Worm (Caenorhabditis elegans): Measurements from ENCODE around the gene uig-1.

The uig-1 gene

DNA sequence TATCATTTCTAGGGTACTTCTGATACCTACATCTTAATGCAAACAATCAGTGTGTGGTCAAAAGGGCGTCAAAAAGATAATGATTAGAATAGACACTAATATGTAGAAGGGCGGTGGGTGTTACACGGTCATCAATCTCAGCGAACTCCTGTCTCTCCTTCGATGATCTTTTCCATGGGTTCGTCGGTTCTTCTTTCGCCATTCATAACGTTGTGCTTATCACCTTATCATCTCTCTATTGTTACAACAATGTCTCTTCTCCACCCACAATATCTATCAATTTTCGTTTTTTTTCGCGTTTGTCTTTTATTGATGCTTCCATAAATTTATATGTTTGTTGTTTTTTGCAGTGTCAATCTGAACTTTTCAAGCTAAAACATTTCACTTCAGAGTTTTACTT is 5.7 kb upstream of the uig-1 start, which contains the start of gene ceh-79:
TSS of gene ceh-79 (plus strand) at position 391 of the 400 bp plus-strand sequence.
- TF ChIP-seq T22C8.4 (GFP tag; IDR thresholded peaks at IDR 0.05) (no peak), flt-1 (GFP tag; IDR thresholded peaks at IDR 0.05) (no peak), ref-1 (GFP tag; conservative IDR thresholded peaks at IDR 0.05) (no peak), med-1 (GFP tag; optimal IDR thresholded peaks at IDR 0.05; ENCODE audit: insufficient read depth) (no peak), klf-2 (GFP tag; conservative IDR thresholded peaks at IDR 0.05) (no peak), tab-1 (GFP tag; IDR thresholded peaks at IDR 0.05) (no peak)

ce11 chrV:13300492-13300891 is 4.7 kb upstream of the uig-1 start:
- TF ChIP-seq flt-1 (GFP tag; IDR thresholded peaks at IDR 0.05) (no peak), tab-1 (GFP tag; IDR thresholded peaks at IDR 0.05) (no peak), ztf-29 (GFP tag; IDR thresholded peaks at IDR 0.05) (no peak), klf-2 (GFP tag; conservative IDR thresholded peaks at IDR 0.05) (no peak), T22C8.4 (GFP tag; IDR thresholded peaks at IDR 0.05) (no peak), cog-1 (tag; optimal IDR thresholded peaks at IDR 0.05) (no peak)

DNA sequence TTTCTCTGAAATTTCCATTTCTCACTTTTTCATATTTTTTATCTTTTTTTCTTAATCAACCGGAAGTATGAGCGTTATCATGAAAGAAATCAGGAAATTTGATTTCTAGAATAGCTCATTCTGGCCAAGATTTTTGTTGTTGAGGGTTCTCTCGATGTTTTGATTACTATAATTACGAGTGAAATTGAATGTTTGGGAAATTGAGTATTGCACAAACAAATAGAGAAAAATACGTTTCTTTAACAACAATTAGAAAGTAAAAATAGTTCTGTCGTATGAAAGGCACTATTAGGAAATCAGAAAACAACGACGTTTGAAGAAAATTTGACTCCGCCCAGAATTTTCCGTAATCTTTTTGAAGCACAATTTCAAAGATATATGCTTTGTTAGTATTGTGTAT is 3.6 kb upstream of the uig-1 start:
- TF ChIP-seq ref-1 (GFP tag; conservative IDR thresholded peaks at IDR 0.05) (no peak), ztf-23 (GFP tag; IDR thresholded peaks at IDR 0.05) (no peak), ztf-29 (GFP tag; IDR thresholded peaks at IDR 0.05) (no peak), tab-1 (GFP tag; IDR thresholded peaks at IDR 0.05) (no peak), med-1 (GFP tag; optimal IDR thresholded peaks at IDR 0.05; ENCODE audit: insufficient read depth) (no peak), klf-2 (GFP tag; conservative IDR thresholded peaks at IDR 0.05) (no peak), cog-1 (tag; optimal IDR thresholded peaks at IDR 0.05) (no peak), T22C8.4 (GFP tag; IDR thresholded peaks at IDR 0.05) (no peak)

- no peak for TF ChIP-seq ref-1 (GFP tag; conservative IDR thresholded peaks at IDR 0.05)
- TF ChIP-seq cog-1 (tag; optimal IDR thresholded peaks at IDR 0.05) = no peak
These were observed 2.9 kb upstream of the uig-1 start for ce11 chrV:13298706-13299105.

- no peak for TF ChIP-seq cog-1 (tag; optimal IDR thresholded peaks at IDR 0.05)
- no peak for TF ChIP-seq flt-1 (GFP tag; IDR thresholded peaks at IDR 0.05)
These were observed 1.4 kb upstream of the uig-1 start, which contains the start of gene C26E1.1 for ce11 chrV:13297220-13297619. Gene C26E1.1 (plus strand): TSS chrV:13297520.

ce11 chrV:13294507-13294906 is 1.3 kb downstream of the uig-1 start:
- TF ChIP-seq flt-1 (GFP tag; IDR thresholded peaks at IDR 0.05) (no peak), ztf-23 (GFP tag; IDR thresholded peaks at IDR 0.05) (no peak), cog-1 (tag; optimal IDR thresholded peaks at IDR 0.05) (no peak), T22C8.4 (GFP tag; IDR thresholded peaks at IDR 0.05) (no peak), ztf-29 (GFP tag; IDR thresholded peaks at IDR 0.05) (no peak), med-1 (GFP tag; optimal IDR thresholded peaks at IDR 0.05; ENCODE audit: insufficient read depth) (no peak), klf-2 (GFP tag; conservative IDR thresholded peaks at IDR 0.05) (no peak), ref-1 (GFP tag; conservative IDR thresholded peaks at IDR 0.05) (no peak), tab-1 (GFP tag; IDR thresholded peaks at IDR 0.05) (no peak)

ce11 chrV:13288881-13289280 is 6.9 kb downstream of the uig-1 start:
- TF ChIP-seq ztf-29 (GFP tag; IDR thresholded peaks at IDR 0.05) (no peak), flt-1 (GFP tag; IDR thresholded peaks at IDR 0.05) (no peak), klf-2 (GFP tag; conservative IDR thresholded peaks at IDR 0.05) (no peak), med-1 (GFP tag; optimal IDR thresholded peaks at IDR 0.05; ENCODE audit: insufficient read depth) (no peak), cog-1 (tag; optimal IDR thresholded peaks at IDR 0.05) (no peak), T22C8.4 (GFP tag; IDR thresholded peaks at IDR 0.05) (no peak), ztf-23 (GFP tag; IDR thresholded peaks at IDR 0.05) (no peak), ref-1 (GFP tag; conservative IDR thresholded peaks at IDR 0.05) (no peak), tab-1 (GFP tag; IDR thresholded peaks at IDR 0.05) (no peak)

DNA sequence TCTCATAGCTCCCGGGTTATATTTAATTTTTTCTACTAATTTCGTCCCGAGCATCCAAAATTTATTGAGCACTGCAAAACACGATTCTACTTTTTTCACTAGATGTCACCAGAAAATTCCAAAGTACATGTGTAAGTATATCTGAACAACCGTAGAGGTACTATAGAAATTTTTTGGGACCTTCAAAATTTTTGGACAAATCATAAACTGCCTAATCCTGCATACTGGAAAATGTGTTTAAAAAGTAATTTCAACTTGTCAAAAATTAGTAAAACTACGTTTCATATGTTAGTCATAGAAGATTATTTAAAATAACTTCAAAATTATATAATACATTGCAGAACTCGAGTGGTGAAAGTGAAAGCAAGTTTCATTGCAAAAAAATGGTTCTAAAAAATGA is 9.3 kb downstream of the uig-1 start:
- TF ChIP-seq klf-2 (GFP tag; conservative IDR thresholded peaks at IDR 0.05) (no peak), ref-1 (GFP tag; conservative IDR thresholded peaks at IDR 0.05) (no peak), cog-1 (tag; optimal IDR thresholded peaks at IDR 0.05) (no peak), med-1 (GFP tag; optimal IDR thresholded peaks at IDR 0.05; ENCODE audit: insufficient read depth) (no peak)

- TF ChIP-seq ztf-23 (GFP tag; IDR thresholded peaks at IDR 0.05) = no peak
These were observed 10.5 kb downstream of the uig-1 start for ce11 chrV:13285284-13285683.

ce11 chrV:13282958-13283357 is 12.8 kb downstream of the uig-1 start:
- TF ChIP-seq tab-1 (GFP tag; IDR thresholded peaks at IDR 0.05) (no peak), flt-1 (GFP tag; IDR thresholded peaks at IDR 0.05) (no peak), ztf-29 (GFP tag; IDR thresholded peaks at IDR 0.05) (no peak), klf-2 (GFP tag; conservative IDR thresholded peaks at IDR 0.05) (no peak), cog-1 (tag; optimal IDR thresholded peaks at IDR 0.05) (no peak), T22C8.4 (GFP tag; IDR thresholded peaks at IDR 0.05) (no peak), ref-1 (GFP tag; conservative IDR thresholded peaks at IDR 0.05) (no peak), ztf-23 (GFP tag; IDR thresholded peaks at IDR 0.05) (no peak), med-1 (GFP tag; optimal IDR thresholded peaks at IDR 0.05; ENCODE audit: insufficient read depth) (no peak)

DNA sequence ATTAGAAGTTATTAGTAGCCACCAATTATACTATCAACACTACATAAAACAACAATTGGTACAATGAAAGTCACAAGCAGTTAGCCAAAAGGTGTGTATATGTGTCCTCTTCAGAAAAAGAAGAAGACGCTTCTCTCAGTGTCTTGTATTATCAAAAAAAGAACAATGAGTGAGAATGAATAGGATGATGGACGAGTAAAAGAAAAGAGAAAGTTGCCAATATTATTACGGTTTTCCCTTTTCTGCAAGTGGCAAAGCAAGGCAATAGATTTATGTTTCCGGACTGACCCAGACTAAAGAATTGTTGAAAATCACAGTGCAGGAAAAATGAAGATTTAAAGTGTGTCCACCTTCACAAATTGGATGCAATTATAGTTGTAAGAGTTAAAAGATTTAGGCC is 15.4 kb downstream of the uig-1 start:
- TF ChIP-seq ztf-23 (GFP tag; IDR thresholded peaks at IDR 0.05) (no peak), ref-1 (GFP tag; conservative IDR thresholded peaks at IDR 0.05) (no peak), flt-1 (GFP tag; IDR thresholded peaks at IDR 0.05) (no peak), ztf-29 (GFP tag; IDR thresholded peaks at IDR 0.05) (no peak), T22C8.4 (GFP tag; IDR thresholded peaks at IDR 0.05) (no peak), tab-1 (GFP tag; IDR thresholded peaks at IDR 0.05) (no peak), med-1 (GFP tag; optimal IDR thresholded peaks at IDR 0.05; ENCODE audit: insufficient read depth) (no peak), klf-2 (GFP tag; conservative IDR thresholded peaks at IDR 0.05) (no peak), cog-1 (tag; optimal IDR thresholded peaks at IDR 0.05) (no peak)
